Worm (Caenorhabditis elegans): ENCODE measurements around the gene pgp-8.

ce11 chrX:10864322-10864721, at the start of gene pgp-8:
- no peak for TF ChIP-seq mab-5 (tag; optimal IDR thresholded peaks at IDR 0.05)
- TF ChIP-seq zip-8 (tag; optimal IDR thresholded peaks at IDR 0.05) = no peak
- TF ChIP-seq nhr-237 (tag; optimal IDR thresholded peaks at IDR 0.05) = no peak
- no peak for TF ChIP-seq nhr-2 (tag; optimal IDR thresholded peaks at IDR 0.05)
- no peak for TF ChIP-seq elt-3 (tag; optimal IDR thresholded peaks at IDR 0.05)
- no peak for TF ChIP-seq elt-1 (tag; optimal IDR thresholded peaks at IDR 0.05; ENCODE audit: borderline replicate concordance, insufficient read depth)
- no peak for TF ChIP-seq snpc-4 (tag; optimal IDR thresholded peaks at IDR 0.05)
- no peak for TF ChIP-seq M03D4.4 (tag; optimal IDR thresholded peaks at IDR 0.05)
- TF ChIP-seq lsy-2 (tag; optimal IDR thresholded peaks at IDR 0.05) = no peak
- no peak for TF ChIP-seq ces-1 (GFP tag; optimal IDR thresholded peaks at IDR 0.05)

Data from whole organism, mixed stage, embryonic.